Fruit fly (Drosophila melanogaster) whole organism, wandering third instar larva: Measurements from ENCODE around the gene Odj.

Source experiments
- Abd-B ChIP-seq: fragments of >200 bp; optimal IDR thresholded peaks from 2 replicates; lab custom pipeline; 2017; ENCODE audit warnings: missing biosample characterization, missing genetic modification characterization
- CG32264 ChIP-seq: fragments of 200-800 bp; sonication (Bioruptor generic); optimal IDR thresholded peaks from 2 replicates; lab custom pipeline; 2016; ENCODE audit warnings: missing biosample characterization, missing genetic modification characterization
- CG9705 ChIP-seq: fragments of 200-800 bp; sonication (Bioruptor generic); optimal IDR thresholded peaks from 2 replicates; lab custom pipeline; 2018; ENCODE audit warnings: missing biosample characterization, mild to moderate bottlenecking, missing genetic modification characterization
- CrebA ChIP-seq: fragments of 200-800 bp; sonication (Bioruptor generic); optimal IDR thresholded peaks from 2 replicates; lab custom pipeline; 2016; ENCODE audit warnings: missing biosample characterization, mild to moderate bottlenecking, missing genetic modification characterization, borderline replicate concordance
- Dfd ChIP-seq: fragments of >200 bp; optimal IDR thresholded peaks from 2 replicates; lab custom pipeline; 2017; ENCODE audit warnings: missing biosample characterization, missing genetic modification characterization
- Dif ChIP-seq: fragments of 200-275, 200-300 bp; sonication (Bioruptor generic); optimal IDR thresholded peaks from 2 replicates; lab custom pipeline; 2018; ENCODE audit warnings: missing biosample characterization, missing genetic modification characterization; ENCODE audit not compliant: partially characterized antibody
- GATAd ChIP-seq: sonication (Bioruptor generic); optimal IDR thresholded peaks from 2 replicates; lab custom pipeline; 2016; ENCODE audit warnings: missing biosample characterization, missing genetic modification characterization
- HLH106 ChIP-seq: fragments of 200-800 bp; optimal IDR thresholded peaks from 3 replicates; lab custom pipeline; 2019; ENCODE audit warnings: missing biosample characterization, mild to moderate bottlenecking, missing genetic modification characterization, moderate library complexity
- Hnf4 ChIP-seq: fragments of 200-800 bp; sonication (Bioruptor generic); optimal IDR thresholded peaks from 2 replicates; lab custom pipeline; 2016; ENCODE audit warnings: missing biosample characterization, mild to moderate bottlenecking, missing genetic modification characterization
- Hr78 ChIP-seq: fragments of >200 bp; optimal IDR thresholded peaks from 2 replicates; lab custom pipeline; 2017; ENCODE audit warnings: missing biosample characterization, missing genetic modification characterization
- Hr83 ChIP-seq: fragments of 200-300 bp; sonication (Bioruptor generic); optimal IDR thresholded peaks from 2 replicates; lab custom pipeline; 2016; ENCODE audit warnings: missing biosample characterization, mild to moderate bottlenecking, missing genetic modification characterization, moderate library complexity; ENCODE audit not compliant: poor library complexity, severe bottlenecking
- Jra ChIP-seq: sonication (Bioruptor generic); optimal IDR thresholded peaks from 2 replicates; lab custom pipeline; 2016; ENCODE audit warnings: missing biosample characterization, missing genetic modification characterization
- Mio ChIP-seq: sonication (Bioruptor generic); optimal IDR thresholded peaks from 2 replicates; lab custom pipeline; 2016; ENCODE audit warnings: missing biosample characterization, missing genetic modification characterization
- Myc ChIP-seq: fragments of >200 bp; optimal IDR thresholded peaks from 2 replicates; lab custom pipeline; 2017
- N ChIP-seq: fragments of >200 bp; optimal IDR thresholded peaks from 2 replicates; lab custom pipeline; 2018; ENCODE audit warnings: missing biosample characterization, missing external identifiers, missing genetic modification characterization
- OdsH ChIP-seq: fragments of 200-800 bp; sonication (Bioruptor generic); optimal IDR thresholded peaks from 2 replicates; lab custom pipeline; 2016; ENCODE audit warnings: missing biosample characterization, mild to moderate bottlenecking, missing genetic modification characterization
- Rel ChIP-seq, 2 experiments: fragments of 200-800 bp; sonication (Bioruptor generic) in 1 of 2; optimal IDR thresholded peaks; 2 replicates in 1 of 2; 3 replicates in 1 of 2; lab custom pipeline; 2016 to 2019; ENCODE audit warnings: mild to moderate bottlenecking in 2 of 2, missing biosample characterization in 2 of 2, missing genetic modification characterization in 2 of 2, moderate library complexity in 1 of 2
- Sp1 ChIP-seq: fragments of 200-800 bp; sonication (Bioruptor generic); optimal IDR thresholded peaks from 3 replicates; lab custom pipeline; 2019; ENCODE audit warnings: missing biosample characterization, mild to moderate bottlenecking, missing genetic modification characterization, moderate library complexity
- Vsx2 ChIP-seq: fragments of 200-300, 225-300 bp; sonication (Bioruptor generic); optimal IDR thresholded peaks from 2 replicates; lab custom pipeline; 2018; ENCODE audit warnings: missing biosample characterization, missing genetic modification characterization; ENCODE audit not compliant: partially characterized antibody
- br ChIP-seq: fragments of 200-800 bp; sonication (Bioruptor generic); optimal IDR thresholded peaks from 2 replicates; lab custom pipeline; 2016; ENCODE audit warnings: missing biosample characterization, missing genetic modification characterization
- brk ChIP-seq: fragments of 200-800 bp; sonication (Bioruptor generic); optimal IDR thresholded peaks from 2 replicates; lab custom pipeline; 2016; ENCODE audit warnings: missing biosample characterization, mild to moderate bottlenecking, missing genetic modification characterization
- dl ChIP-seq, 2 experiments: fragments of 175-275, 200-275 bp in 1 of 2; fragments of 200-275 bp in 1 of 2; sonication (Bioruptor generic); optimal IDR thresholded peaks; lab custom pipeline; 2018; ENCODE audit warnings: mild to moderate bottlenecking in 2 of 2, missing biosample characterization in 2 of 2, missing genetic modification characterization in 2 of 2, moderate library complexity in 2 of 2; ENCODE audit not compliant: partially characterized antibody in 2 of 2, insufficient read depth in 1 of 2
- dmrt93B ChIP-seq: fragments of 200-800 bp; sonication (Bioruptor generic); optimal IDR thresholded peaks from 2 replicates; lab custom pipeline; 2018; ENCODE audit warnings: missing biosample characterization, mild to moderate bottlenecking, missing genetic modification characterization
- dsf ChIP-seq: sonication (Bioruptor generic); optimal IDR thresholded peaks from 2 replicates; lab custom pipeline; 2016; ENCODE audit warnings: missing biosample characterization, missing genetic modification characterization, borderline replicate concordance
- ey ChIP-seq: fragments of 200-800 bp; sonication (Bioruptor generic); optimal IDR thresholded peaks from 2 replicates; lab custom pipeline; 2016; ENCODE audit warnings: missing biosample characterization, missing genetic modification characterization
- foxo ChIP-seq, 2 experiments: fragments of 200-800 bp; sonication (Bioruptor generic); optimal IDR thresholded peaks; 2 replicates in 1 of 2; 3 replicates in 1 of 2; lab custom pipeline; 2016 to 2017; ENCODE audit warnings: missing biosample characterization in 2 of 2, missing genetic modification characterization in 2 of 2
- fru ChIP-seq: fragments of 200-800 bp; sonication (Bioruptor generic); optimal IDR thresholded peaks from 3 replicates; lab custom pipeline; 2016; ENCODE audit warnings: missing biosample characterization, mild to moderate bottlenecking, missing genetic modification characterization
- h ChIP-seq: fragments of 200-800 bp; sonication (Bioruptor generic); optimal IDR thresholded peaks from 3 replicates; lab custom pipeline; 2016; ENCODE audit warnings: missing biosample characterization, mild to moderate bottlenecking, missing genetic modification characterization
- jim ChIP-seq: fragments of 175-275, 200-325 bp; sonication (Bioruptor generic); optimal IDR thresholded peaks from 2 replicates; lab custom pipeline; 2016; ENCODE audit warnings: missing biosample characterization, mild to moderate bottlenecking, missing genetic modification characterization
- lola ChIP-seq: fragments of >200 bp; optimal IDR thresholded peaks from 2 replicates; lab custom pipeline; 2017; ENCODE audit warnings: missing biosample characterization, missing genetic modification characterization
- pan ChIP-seq: fragments of >200 bp; optimal IDR thresholded peaks from 2 replicates; lab custom pipeline; 2017
- psq ChIP-seq: fragments of 200-800 bp; sonication (Bioruptor generic); optimal IDR thresholded peaks from 3 replicates; lab custom pipeline; 2017; ENCODE audit warnings: missing biosample characterization, mild to moderate bottlenecking, missing genetic modification characterization, moderate library complexity
- rgr ChIP-seq: fragments of 200-800 bp; sonication (Bioruptor generic); optimal IDR thresholded peaks from 3 replicates; lab custom pipeline; 2016; ENCODE audit warnings: missing biosample characterization, mild to moderate bottlenecking, missing genetic modification characterization
- sv ChIP-seq: fragments of 200-800 bp; sonication (Bioruptor generic); optimal IDR thresholded peaks from 3 replicates; lab custom pipeline; 2016; ENCODE audit warnings: missing biosample characterization, missing genetic modification characterization
- tai ChIP-seq: sonication (Bioruptor generic); optimal IDR thresholded peaks from 2 replicates; lab custom pipeline; 2016; ENCODE audit warnings: missing biosample characterization, missing genetic modification characterization
- usp ChIP-seq: fragments of >200 bp; optimal IDR thresholded peaks from 2 replicates; lab custom pipeline; 2017; ENCODE audit warnings: missing biosample characterization, missing genetic modification characterization
- woc ChIP-seq: sonication (Bioruptor generic); optimal IDR thresholded peaks from 2 replicates; lab custom pipeline; 2016; ENCODE audit warnings: missing biosample characterization, mild to moderate bottlenecking, missing genetic modification characterization

The Odj gene

DNA sequence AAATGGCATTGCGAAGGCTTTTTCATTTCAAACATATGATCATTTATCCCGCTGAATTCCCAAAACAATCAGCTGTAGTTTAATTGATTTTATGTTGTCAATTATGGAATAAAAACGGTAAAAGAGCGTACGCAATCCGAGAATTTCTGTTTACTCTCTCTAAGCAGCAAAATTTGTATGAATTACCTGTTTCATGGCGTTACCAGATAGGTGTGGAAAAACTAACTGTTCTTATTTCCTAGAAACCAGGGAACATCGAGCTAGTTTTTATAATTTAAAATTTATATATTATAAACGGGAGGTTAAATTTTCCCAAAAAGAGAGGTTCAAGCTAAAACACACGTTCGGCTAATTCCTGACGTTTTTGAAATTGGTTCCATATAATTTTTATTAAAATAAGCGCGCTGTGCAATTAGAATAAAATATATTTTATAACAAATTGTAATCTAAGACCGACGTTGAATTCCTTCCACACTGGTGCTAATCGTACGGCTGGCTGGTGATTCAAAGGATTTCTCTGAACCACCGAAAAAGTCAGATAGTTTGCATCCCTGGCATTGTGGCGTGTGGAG lies 1.9 kb downstream of the Odj start, which contains the start of gene CG17801:
TSS of gene CG17801 (minus strand) at position 51 of the 572 bp plus-strand sequence.
- TF ChIP-seq rgr (GFP tag; lab: Kevin White, UChicago), result no peak
- TF ChIP-seq jim (GFP tag; lab: Kevin White, UChicago), result no peak
- TF ChIP-seq dl (GFP tag; optimal IDR thresholded peaks at IDR 0.05; lab: Kevin White, UChicago; ENCODE audit: insufficient read depth in 1 of 2, partially characterized antibody in 2 of 2), result no peak
- no peak for TF ChIP-seq HLH106
- no peak for TF ChIP-seq woc (GFP tag; lab: Kevin White, UChicago)
- TF ChIP-seq Dif (GFP tag; lab: Kevin White, UChicago), result no peak
- TF ChIP-seq ey (GFP tag; lab: Kevin White, UChicago), result no peak

- TF ChIP-seq br, result no peak
- TF ChIP-seq Myc, result peak; percentile 34
- TF ChIP-seq, all 38 proteins: peak for 1
Observed at dm6 chr3R:17805092-17805491, 3.9 kb downstream of the Odj start, which contains the start of gene Nnk. Gene Nnk, minus strand, starts transcription at chr3R:17805249.

DNA sequence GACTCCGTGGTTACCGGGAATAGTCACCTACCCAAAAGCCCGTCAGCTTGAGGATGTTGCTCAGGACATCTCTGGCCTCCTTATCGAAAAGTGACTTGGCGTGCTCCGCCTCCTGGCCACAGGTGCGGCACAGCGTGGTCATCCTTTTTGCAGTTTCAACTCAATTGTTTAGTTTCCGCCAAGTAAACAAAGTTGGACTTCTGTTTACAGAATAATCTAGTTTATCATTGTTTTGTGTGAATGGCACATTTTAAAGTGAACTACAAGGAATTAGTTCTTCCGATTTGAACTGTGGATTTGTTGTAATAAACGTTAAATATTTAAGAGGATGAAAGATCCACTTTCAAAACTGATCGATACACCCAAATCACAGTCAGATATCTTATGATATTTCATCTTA lies 6.0 kb downstream of the Odj start, which contains the start of gene CG17806:
TSS of gene CG17806 (minus strand) at position 236 of the 400 bp plus-strand sequence.
- no peak for TF ChIP-seq tai (GFP tag; lab: Kevin White, UChicago)
- no peak for TF ChIP-seq CG9705 (GFP tag; lab: Kevin White, UChicago)
- TF ChIP-seq Myc, result peak; percentile 8

DNA sequence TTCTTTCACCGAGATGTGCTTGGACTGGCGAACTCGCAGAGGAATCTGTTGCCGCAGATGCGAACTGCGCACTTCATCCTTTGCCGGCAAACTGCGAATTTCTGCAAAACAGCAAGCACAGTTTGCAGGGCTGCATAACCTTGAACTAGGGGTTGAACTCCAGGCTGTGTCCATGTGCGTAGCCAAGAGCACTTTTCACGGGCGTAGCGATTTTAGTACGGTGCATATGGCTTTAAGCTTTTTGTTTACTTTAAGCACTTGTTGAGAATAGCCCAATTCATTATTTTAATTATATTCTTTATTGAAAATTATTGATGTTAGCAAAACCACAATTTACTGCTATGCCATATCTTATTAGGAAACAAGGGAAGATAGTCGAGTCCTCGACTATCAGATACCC lies 7.8 kb downstream of the Odj start, which contains the start of gene CG17803:
TSS of gene CG17803 (minus strand) at position 249 of the 400 bp plus-strand sequence.
- TF ChIP-seq Jra (no peak), Rel (GFP tag; optimal IDR thresholded peaks at IDR 0.05; lab: Kevin White, UChicago) (no peak), Rel (tag; optimal IDR thresholded peaks at IDR 0.05; lab: Kevin White, UChicago) (no peak), dl (GFP tag; optimal IDR thresholded peaks at IDR 0.05; lab: Kevin White, UChicago; ENCODE audit: insufficient read depth in 1 of 2, partially characterized antibody in 2 of 2) (no peak), CrebA (no peak), foxo (GFP tag; optimal IDR thresholded peaks at IDR 0.05; lab: Kevin White, UChicago) (no peak), tai (GFP tag; lab: Kevin White, UChicago) (no peak), sv (GFP tag; lab: Kevin White, UChicago) (no peak), Hnf4 (GFP tag; lab: Kevin White, UChicago) (no peak)

DNA sequence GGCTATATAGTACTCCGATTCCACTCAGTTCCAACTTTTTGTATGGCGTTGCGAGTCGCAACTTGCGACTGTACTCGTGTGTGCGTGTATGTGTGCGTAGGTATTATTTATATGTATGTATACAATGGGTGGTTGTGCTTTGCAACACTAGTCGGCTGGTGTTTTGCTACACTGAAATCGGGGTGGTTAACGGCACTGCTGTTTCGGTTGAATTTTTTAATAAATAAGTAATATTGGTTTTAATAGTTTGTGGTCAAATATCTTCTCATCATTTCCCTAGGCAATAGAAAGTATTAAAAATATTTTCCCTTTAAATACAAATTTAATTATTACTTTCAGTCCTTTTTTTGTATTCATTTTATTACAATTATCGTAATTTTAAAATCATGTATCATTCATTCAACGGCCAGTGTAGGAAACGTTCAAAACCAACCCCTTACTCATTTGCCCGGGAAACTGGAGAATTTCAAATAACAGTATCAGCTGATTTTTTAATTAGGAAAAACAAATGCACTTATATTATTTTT lies 10.7 kb downstream of the Odj start, which contains the start of gene CG7379:
TSS of gene CG7379 (minus strand) at position 94 of the 527 bp plus-strand sequence.
- TF ChIP-seq rgr (GFP tag; lab: Kevin White, UChicago) (peak; percentile 94), woc (GFP tag; lab: Kevin White, UChicago) (peak; percentile 71), N (GFP tag; lab: Kevin White, UChicago) (peak; percentile 38), GATAd (GFP tag; lab: Kevin White, UChicago) (peak; percentile 80), dsf (GFP tag; lab: Kevin White, UChicago) (peak; percentile 86), CG9705 (GFP tag; lab: Kevin White, UChicago) (peak; percentile 83), h (GFP tag; lab: Kevin White, UChicago) (peak; percentile 95), brk (GFP tag; lab: Kevin White, UChicago) (no peak), Mio (GFP tag; lab: Kevin White, UChicago) (peak; percentile 80), jim (GFP tag; lab: Kevin White, UChicago) (peak; percentile 57), ey (GFP tag; lab: Kevin White, UChicago) (peak; percentile 84), Abd-B (no peak), OdsH (peak; percentile 92), lola (GFP tag; lab: Kevin White, UChicago) (no peak), Sp1 (GFP tag; lab: Kevin White, UChicago) (peak; percentile 80), CrebA (no peak), dl (GFP tag; optimal IDR thresholded peaks at IDR 0.05; lab: Kevin White, UChicago; ENCODE audit: insufficient read depth in 1 of 2, partially characterized antibody in 2 of 2) (no peak), Jra (peak; percentile 95), pan (lab: Kevin White, UChicago) (no peak), usp (GFP tag; lab: Kevin White, UChicago) (no peak), foxo (GFP tag; optimal IDR thresholded peaks at IDR 0.05; lab: Kevin White, UChicago) (peak; percentile 54 to 96), Vsx2 (GFP tag; lab: Kevin White, UChicago) (no peak), Hr78 (GFP tag; lab: Kevin White, UChicago) (no peak), fru (GFP tag; lab: Kevin White, UChicago) (peak; percentile 91), Dif (GFP tag; lab: Kevin White, UChicago) (no peak), Rel (GFP tag; optimal IDR thresholded peaks at IDR 0.05; lab: Kevin White, UChicago) (peak; percentile 42), Rel (tag; optimal IDR thresholded peaks at IDR 0.05; lab: Kevin White, UChicago) (peak; percentile 53), CG32264 (GFP tag; lab: Kevin White, UChicago) (peak; percentile 82), Hnf4 (GFP tag; lab: Kevin White, UChicago) (peak; percentile 98), sv (GFP tag; lab: Kevin White, UChicago) (peak; percentile 85), tai (GFP tag; lab: Kevin White, UChicago) (no peak), br (peak; percentile 90), dmrt93B (GFP tag; lab: Kevin White, UChicago) (peak; percentile 86), psq (GFP tag; lab: Kevin White, UChicago) (peak; percentile 88), Dfd (GFP tag; lab: Kevin White, UChicago) (no peak), HLH106 (peak; percentile 79), Hr83 (GFP tag; lab: Kevin White, UChicago) (peak; percentile 97)
